Fruit fly (Drosophila melanogaster): Measurements from ENCODE around the gene CG13083.

Gene CG13083

DNA sequence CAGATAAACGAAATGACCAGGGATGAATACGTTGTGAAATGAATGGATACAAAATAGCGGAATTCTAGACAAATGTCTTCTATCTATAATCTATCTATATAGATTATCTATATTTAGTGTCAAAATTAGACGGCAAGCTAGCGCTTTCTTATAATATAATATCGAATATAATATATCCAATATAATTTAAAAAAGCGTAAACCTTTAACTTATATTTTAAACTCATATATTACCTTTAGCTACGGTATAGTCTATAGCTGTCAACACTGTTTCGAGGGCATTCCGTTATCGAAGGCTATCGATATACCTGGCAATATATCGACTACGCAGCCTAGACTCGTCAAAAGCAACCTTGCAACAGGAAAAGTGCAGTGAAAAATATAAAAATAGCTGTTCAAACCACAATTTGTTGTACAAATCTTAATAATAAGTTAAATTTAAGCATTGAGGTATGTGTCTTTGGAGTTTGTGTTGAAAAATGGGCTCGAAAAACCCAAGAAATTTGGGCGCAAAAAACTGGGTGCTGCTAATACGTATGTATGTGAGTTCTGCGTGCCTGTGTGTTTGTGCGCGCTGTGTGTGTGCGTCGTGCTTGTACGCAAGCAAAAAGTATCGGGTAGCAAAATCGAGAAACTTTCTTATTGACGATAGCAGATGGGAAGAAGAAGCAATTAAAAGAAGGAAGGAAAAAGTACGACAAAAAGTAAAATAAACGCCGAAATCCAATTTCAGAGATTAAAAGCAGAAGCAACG lies 5.8 kb downstream of the CG13083 start, which contains the start of the genes swm and Ctu2 (continued):
- peak in 1 of 2 experiments; percentile 18 for TF ChIP-seq Pdp1 (GFP tag; optimal IDR thresholded peaks at IDR 0.05)
- no peak for TF ChIP-seq pfk (GFP tag; optimal IDR thresholded peaks at IDR 0.05)
- TF ChIP-seq Dll (GFP tag; IDR thresholded peaks at IDR 0.05; ENCODE audit: partially characterized antibody): peak; percentile 81
- peak; percentile 64 for TF ChIP-seq CG15601 (tag; optimal IDR thresholded peaks at IDR 0.05)
- peak; percentile 29; the same call in 1 of the 2 replicates for TF ChIP-seq wdn (GFP tag; IDR thresholded peaks at IDR 0.05)
- TF ChIP-seq nmo (GFP tag; optimal IDR thresholded peaks at IDR 0.05): peak; percentile 83
- peak; percentile 89 for TF ChIP-seq CG13424 (tag; optimal IDR thresholded peaks at IDR 0.05)
- TF ChIP-seq prd (optimal IDR thresholded peaks at IDR 0.05): no peak
- TF ChIP-seq prd (GFP tag; IDR thresholded peaks at IDR 0.05): peak; percentile 63; the same call in 2 of the 3 replicates
- TF ChIP-seq ci (GFP tag; IDR thresholded peaks at IDR 0.05): 0 out of 3 replicates have a peak, but pooled peaks have one; percentile 10
- peak; percentile 62 for TF ChIP-seq inv (GFP tag; IDR thresholded peaks at IDR 0.05; ENCODE audit: partially characterized antibody)
- peak; percentile 20 for TF ChIP-seq mam (GFP tag; optimal IDR thresholded peaks at IDR 0.05)
- 0 out of 2 replicates have a peak, but pooled peaks have one; percentile 50 for TF ChIP-seq CG11085 (GFP tag; IDR thresholded peaks at IDR 0.05)
- peak; percentile 14 for TF ChIP-seq CG10654 (GFP tag; optimal IDR thresholded peaks at IDR 0.05)
- TF ChIP-seq peb (GFP tag; IDR thresholded peaks at IDR 0.05): no peak
- peak; percentile 84 for TF ChIP-seq CG8281 (tag; optimal IDR thresholded peaks at IDR 0.05)
- peak; percentile 84 for TF ChIP-seq CG10543 (GFP tag; optimal IDR thresholded peaks at IDR 0.05)
- no peak for TF ChIP-seq Dad (GFP tag; optimal IDR thresholded peaks at IDR 0.05)
- TF ChIP-seq CG12769 (tag; optimal IDR thresholded peaks at IDR 0.05): no peak
- no peak for TF ChIP-seq CG18476 (GFP tag; optimal IDR thresholded peaks at IDR 0.05)
- peak; percentile 77 for TF ChIP-seq CG7839 (tag; optimal IDR thresholded peaks at IDR 0.05)
- TF ChIP-seq sisA (GFP tag; IDR thresholded peaks at IDR 0.05): peak; percentile 13; the same call in 1 of the 2 replicates
- TF ChIP-seq Max (GFP tag; optimal IDR thresholded peaks at IDR 0.05): peak; percentile 2
- 0 out of 3 replicates have a peak, but pooled peaks have one; percentile 32 for TF ChIP-seq CG11093 (GFP tag; IDR thresholded peaks at IDR 0.05)
- peak; percentile 70 for TF ChIP-seq Doc3 (GFP tag; IDR thresholded peaks at IDR 0.05; ENCODE audit: partially characterized antibody)
- TF ChIP-seq ranshi (GFP tag; IDR thresholded peaks at IDR 0.05): peak; percentile 30; the same call in 1 of the 2 replicates
- TF ChIP-seq Dp (GFP tag; optimal IDR thresholded peaks at IDR 0.05): peak; percentile 6
- TF ChIP-seq CG9817 (tag; optimal IDR thresholded peaks at IDR 0.05): peak; percentile 79
- TF ChIP-seq fru (optimal IDR thresholded peaks at IDR 0.05): no peak
- TF ChIP-seq Mes4 (GFP tag; optimal IDR thresholded peaks at IDR 0.05): no peak
- TF ChIP-seq tgo (GFP tag; IDR thresholded peaks at IDR 0.05): peak; percentile 42; the same call in 2 of the 3 replicates
- TF ChIP-seq Dbx (GFP tag; IDR thresholded peaks at IDR 0.05): peak; percentile 62
- peak; percentile 60; the same call in 1 of the 2 replicates for TF ChIP-seq bbx (GFP tag; IDR thresholded peaks at IDR 0.05; ENCODE audit: partially characterized antibody)
- no peak for TF ChIP-seq CG5245 (GFP tag; optimal IDR thresholded peaks at IDR 0.05)
- TF ChIP-seq D19B (GFP tag; optimal IDR thresholded peaks at IDR 0.05): peak; percentile 46
- TF ChIP-seq chinmo (GFP tag; IDR thresholded peaks at IDR 0.05; ENCODE audit: partially characterized antibody): 0 out of 4 replicates have a peak, but pooled peaks have one; percentile 80
- peak; percentile 47; the same call in 2 of the 3 replicates for TF ChIP-seq CG11560 (tag; IDR thresholded peaks at IDR 0.05)
- TF ChIP-seq kah (GFP tag; optimal IDR thresholded peaks at IDR 0.05): peak; percentile 19
- TF ChIP-seq CG4282 (GFP tag; optimal IDR thresholded peaks at IDR 0.05): no peak
- no peak for TF ChIP-seq luna (GFP tag; optimal IDR thresholded peaks at IDR 0.05)
- peak; percentile 52 for TF ChIP-seq Hand (GFP tag; optimal IDR thresholded peaks at IDR 0.05)
- peak; percentile 57; the same call in 1 of the 2 replicates for TF ChIP-seq CG7372 (GFP tag; IDR thresholded peaks at IDR 0.05)
- peak; percentile 19 for TF ChIP-seq CG34376 (GFP tag; optimal IDR thresholded peaks at IDR 0.05)
- TF ChIP-seq sna (GFP tag; IDR thresholded peaks at IDR 0.05; ENCODE audit: partially characterized antibody): peak; percentile 67; the same call in 1 of the 2 replicates
- TF ChIP-seq ind (GFP tag; optimal IDR thresholded peaks at IDR 0.05): peak; percentile 68
- peak; percentile 56 for TF ChIP-seq CG17359 (tag; optimal IDR thresholded peaks at IDR 0.05)
- no peak for TF ChIP-seq CG14667 (GFP tag; IDR thresholded peaks at IDR 0.05)
- peak; percentile 36; the same call in 1 of the 3 replicates for TF ChIP-seq CG7963 (GFP tag; IDR thresholded peaks at IDR 0.05; ENCODE audit: partially characterized antibody)

All from whole organism, embryonic.